Worm (Caenorhabditis elegans) whole organism, L2 larva: ENCODE results near the gene R08F11.4.

Source experiments
- C34F6.9 ChIP-seq: fragments of 150-350 bp; optimal IDR thresholded peaks from 2 replicates; lab custom pipeline; 2014; ENCODE audit warnings: missing biosample characterization, missing genetic modification characterization
- F13H6.1 ChIP-seq: sonication (generic microtip); optimal IDR thresholded peaks from 2 replicates; lab custom pipeline; 2016; ENCODE audit warnings: missing genetic modification characterization, missing compliant biosample characterization
- R02D3.7 ChIP-seq: fragments of 150-350 bp; optimal IDR thresholded peaks from 2 replicates; lab custom pipeline; 2014; ENCODE audit warnings: missing biosample characterization, missing genetic modification characterization
- alr-1 ChIP-seq: fragments of 150-350 bp; optimal IDR thresholded peaks from 2 replicates; lab custom pipeline; 2014; ENCODE audit warnings: missing biosample characterization, missing genetic modification characterization
- ceh-16 ChIP-seq: fragments of 150-350 bp; optimal IDR thresholded peaks from 2 replicates; lab custom pipeline; 2014; ENCODE audit warnings: missing biosample characterization, missing genetic modification characterization
- crh-2 ChIP-seq: sonication (generic microtip); optimal IDR thresholded peaks from 2 replicates; lab custom pipeline; 2017; ENCODE audit warnings: missing biosample characterization, missing genetic modification characterization
- egl-27 ChIP-seq: sonication (generic microtip); optimal IDR thresholded peaks from 3 replicates; lab custom pipeline; 2017; ENCODE audit warnings: missing biosample characterization, missing genetic modification reagents, missing genetic modification characterization
- fos-1 ChIP-seq: fragments of 150-350 bp; optimal IDR thresholded peaks from 2 replicates; lab custom pipeline; 2014; ENCODE audit warnings: missing biosample characterization, missing genetic modification characterization
- gmeb-1 ChIP-seq: fragments of 150-350 bp; optimal IDR thresholded peaks from 2 replicates; lab custom pipeline; 2014; ENCODE audit warnings: missing biosample characterization, missing genetic modification characterization
- lin-11 ChIP-seq: fragments of 150-350 bp; sonication (generic microtip); optimal IDR thresholded peaks from 2 replicates; lab custom pipeline; 2014; ENCODE audit warnings: missing biosample characterization, missing genetic modification characterization, inconsistent platforms, mixed read lengths
- lin-13 ChIP-seq: fragments of 150-350 bp; optimal IDR thresholded peaks from 2 replicates; lab custom pipeline; 2014; ENCODE audit warnings: missing biosample characterization, missing genetic modification reagents, missing genetic modification characterization
- lin-39 ChIP-seq: fragments of 150-350 bp; optimal IDR thresholded peaks from 2 replicates; lab custom pipeline; 2014; ENCODE audit warnings: missing biosample characterization, missing genetic modification reagents, missing genetic modification characterization
- lsy-2 ChIP-seq, 2 experiments: fragments of 150-350 bp in 1 of 2; sonication (generic microtip) in 1 of 2; optimal IDR thresholded peaks; 2 replicates each; lab custom pipeline; 2014 to 2017; ENCODE audit warnings: missing biosample characterization in 2 of 2, missing genetic modification characterization in 2 of 2
- mab-5 ChIP-seq: fragments of 150-350 bp; optimal IDR thresholded peaks from 2 replicates; lab custom pipeline; 2014; ENCODE audit warnings: missing biosample characterization, missing genetic modification characterization
- nhr-12 ChIP-seq: fragments of 150-350 bp; optimal IDR thresholded peaks from 2 replicates; lab custom pipeline; 2014; ENCODE audit warnings: missing biosample characterization, missing genetic modification characterization
- nhr-129 ChIP-seq: fragments of 150-350 bp; optimal IDR thresholded peaks from 2 replicates; lab custom pipeline; 2014; ENCODE audit warnings: missing biosample characterization, missing genetic modification characterization
- nhr-21 ChIP-seq: fragments of 150-350 bp; optimal IDR thresholded peaks from 2 replicates; lab custom pipeline; 2014; ENCODE audit warnings: missing biosample characterization, missing genetic modification characterization
- nhr-23 ChIP-seq: fragments of 150-350 bp; optimal IDR thresholded peaks from 2 replicates; lab custom pipeline; 2014; ENCODE audit warnings: missing biosample characterization, missing genetic modification reagents, missing genetic modification characterization
- nhr-25 ChIP-seq: fragments of 150-350 bp; sonication (generic microtip); optimal IDR thresholded peaks from 3 replicates; lab custom pipeline; 2014; ENCODE audit warnings: missing biosample characterization, missing genetic modification characterization
- nhr-6 ChIP-seq: fragments of 150-350 bp; optimal IDR thresholded peaks from 2 replicates; lab custom pipeline; 2014; ENCODE audit warnings: missing biosample characterization, missing genetic modification characterization
- sma-3 ChIP-seq: sonication (generic microtip); optimal IDR thresholded peaks from 2 replicates; lab custom pipeline; 2016; ENCODE audit warnings: missing genetic modification reagents, missing genetic modification characterization, missing compliant biosample characterization
- sma-9 ChIP-seq, 2 experiments: fragments of 150-350 bp in 1 of 2; sonication (generic microtip) in 1 of 2; optimal IDR thresholded peaks; 2 replicates each; lab custom pipeline; 2014 to 2016; ENCODE audit warnings: missing genetic modification characterization in 2 of 2, mild to moderate bottlenecking in 1 of 2, missing biosample characterization in 1 of 2, missing compliant biosample characterization in 1 of 2, missing genetic modification reagents in 1 of 2, moderate library complexity in 1 of 2
- snpc-4 ChIP-seq: fragments of 150-350 bp; optimal IDR thresholded peaks from 2 replicates; lab custom pipeline; 2014; ENCODE audit warnings: missing biosample characterization, missing genetic modification characterization
- unc-55 ChIP-seq: fragments of 150-350 bp; sonication (generic microtip); optimal IDR thresholded peaks from 3 replicates; lab custom pipeline; 2014; ENCODE audit warnings: missing biosample characterization, missing genetic modification reagents, missing genetic modification characterization
- ztf-4 ChIP-seq: fragments of 150-350 bp; optimal IDR thresholded peaks from 2 replicates; lab custom pipeline; 2014; ENCODE audit warnings: missing biosample characterization, missing genetic modification characterization

Gene R08F11.4

DNA sequence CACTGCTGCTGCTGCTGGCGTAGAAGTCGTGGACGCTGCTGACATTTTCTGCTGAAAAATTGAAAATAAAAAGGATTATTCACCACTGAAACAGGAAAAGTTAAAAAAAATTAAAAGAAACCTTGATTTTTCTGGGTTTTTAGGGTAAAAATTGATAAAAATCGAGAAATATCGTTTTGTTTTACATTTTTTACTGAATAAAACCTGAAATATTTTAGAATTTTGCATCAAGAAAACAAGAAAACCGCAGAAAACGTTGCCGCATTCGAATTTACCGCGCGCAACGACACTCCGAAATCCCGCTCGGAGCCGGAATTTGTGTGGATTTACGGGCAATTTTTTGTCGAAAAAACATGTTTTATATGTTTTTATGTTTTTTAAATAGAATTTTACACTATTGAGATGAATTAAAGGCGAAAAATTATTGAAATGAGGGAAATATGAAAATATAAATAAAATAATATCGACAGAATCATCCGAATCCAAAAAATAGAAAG lies 45.9 kb downstream of the R08F11.4 start, which contains the start of gene chk-1:
chk-1 (minus strand) TSS at position 51 of the 497 bp plus-strand sequence.
- TF ChIP-seq sma-3 (GFP tag; lab: Kevin White, UChicago) = peak; percentile 54
- peak; percentile 69 for TF ChIP-seq crh-2 (tag; lab: Kevin White, UChicago)
- TF ChIP-seq C34F6.9 (tag; lab: Kevin White, UChicago) = peak; percentile 81
- TF ChIP-seq ztf-4 = peak; percentile 6
- TF ChIP-seq nhr-25 (tag; lab: Kevin White, UChicago) = peak; percentile 61
- TF ChIP-seq lsy-2 (tag; optimal IDR thresholded peaks at IDR 0.05; lab: Kevin White, UChicago) = peak; percentile 30 to 83
- peak; percentile 82 for TF ChIP-seq unc-55 (GFP tag; lab: Kevin White, UChicago)
- TF ChIP-seq lin-11 (tag; lab: Kevin White, UChicago) = peak; percentile 40
- no peak for TF ChIP-seq lin-39 (tag; lab: Kevin White, UChicago)
- no peak for TF ChIP-seq ceh-16 (tag; lab: Kevin White, UChicago)
- peak; percentile 12 for TF ChIP-seq mab-5 (tag; lab: Kevin White, UChicago)
- TF ChIP-seq sma-9 (GFP tag; optimal IDR thresholded peaks at IDR 0.05; lab: Kevin White, UChicago) = peak; percentile 59
- no peak for TF ChIP-seq sma-9 (tag; optimal IDR thresholded peaks at IDR 0.05; lab: Kevin White, UChicago)
- peak; percentile 42 for TF ChIP-seq nhr-21 (tag; lab: Kevin White, UChicago)
- TF ChIP-seq R02D3.7 = peak; percentile 90
- no peak for TF ChIP-seq lin-13 (GFP tag; lab: Kevin White, UChicago)
- no peak for TF ChIP-seq nhr-23
- no peak for TF ChIP-seq egl-27 (tag; lab: Kevin White, UChicago)
- TF ChIP-seq snpc-4 = peak; percentile 41
- peak; percentile 54 for TF ChIP-seq fos-1
- TF ChIP-seq gmeb-1 (tag; lab: Kevin White, UChicago) = peak; percentile 92
- TF ChIP-seq F13H6.1 (tag; lab: Kevin White, UChicago) = peak; percentile 49
- peak; percentile 58 for TF ChIP-seq nhr-129 (tag; lab: Kevin White, UChicago)
- no peak for TF ChIP-seq nhr-12 (tag; lab: Kevin White, UChicago)
- no peak for TF ChIP-seq alr-1 (tag; lab: Kevin White, UChicago)

DNA sequence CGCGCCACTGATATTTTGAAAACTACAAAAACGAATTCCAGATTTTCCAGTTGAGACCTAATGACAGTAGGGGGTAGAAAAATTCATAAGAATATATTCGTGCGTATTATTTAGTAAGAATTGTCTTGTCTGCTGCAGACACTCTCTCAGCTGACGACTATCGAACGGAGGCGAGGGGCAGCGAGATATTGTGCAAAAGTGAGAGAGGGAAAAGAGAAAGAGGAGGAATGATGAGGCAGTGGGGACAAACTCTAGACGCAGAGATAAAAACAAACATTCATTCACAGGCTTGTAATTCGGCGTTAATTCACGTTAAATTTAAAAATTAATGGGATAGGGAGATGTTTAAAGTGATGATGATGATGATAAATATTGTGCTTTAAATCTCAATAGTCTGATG lies 48.4 kb downstream of the R08F11.4 start, which contains the start of gene gid-7:
gid-7 (minus strand) TSS at position 188 of the 400 bp plus-strand sequence.
- TF ChIP-seq unc-55 (GFP tag; lab: Kevin White, UChicago) (peak; percentile 28), lin-39 (tag; lab: Kevin White, UChicago) (no peak), nhr-6 (tag; lab: Kevin White, UChicago) (no peak), mab-5 (tag; lab: Kevin White, UChicago) (no peak), crh-2 (tag; lab: Kevin White, UChicago) (peak; percentile 44), F13H6.1 (tag; lab: Kevin White, UChicago) (peak; percentile 44), C34F6.9 (tag; lab: Kevin White, UChicago) (peak; percentile 46), nhr-25 (tag; lab: Kevin White, UChicago) (peak; percentile 38), lsy-2 (tag; optimal IDR thresholded peaks at IDR 0.05; lab: Kevin White, UChicago) (peak in 1 of 2 experiments; percentile 43), nhr-21 (tag; lab: Kevin White, UChicago) (peak; percentile 18), gmeb-1 (tag; lab: Kevin White, UChicago) (peak; percentile 41)
